Fruit fly (Drosophila melanogaster) whole organism, embryonic: ENCODE measurements around the gene CG5382.

Experiments used
- Adf1 ChIP-seq: fragments of 200-800 bp; sonication (Bioruptor generic); IDR thresholded peaks from 2 replicates; pipeline ENCODE4 v1.3.6; 2022; ENCODE audit warnings: missing biosample characterization, missing genetic modification characterization
- BEAF-32 ChIP-seq: fragments of 200-800 bp; sonication (Bioruptor generic); optimal IDR thresholded peaks from 3 replicates; lab custom pipeline; 2017; ENCODE audit warnings: missing biosample characterization, missing genetic modification characterization, mild to moderate bottlenecking, moderate library complexity, missing genetic modification reagents
- BtbVII ChIP-seq: fragments of 200-800 bp; sonication (Bioruptor generic); optimal IDR thresholded peaks from 3 replicates; lab custom pipeline; 2017; ENCODE audit warnings: missing biosample characterization, mild to moderate bottlenecking, missing genetic modification characterization
- CG11093 ChIP-seq: fragments of 200-800 bp; sonication (Bioruptor generic); IDR thresholded peaks from 3 replicates; pipeline ENCODE4 v1.3.6; 2022; ENCODE audit warnings: missing biosample characterization, missing genetic modification characterization
- CG12391 ChIP-seq: fragments of 200-800 bp; sonication (Bioruptor generic); optimal IDR thresholded peaks from 3 replicates; lab custom pipeline; 2018; ENCODE audit warnings: missing biosample characterization, mild to moderate bottlenecking, missing genetic modification characterization, moderate library complexity
- CG13775 ChIP-seq: fragments of 200-800 bp; sonication (Bioruptor generic); optimal IDR thresholded peaks from 3 replicates; lab custom pipeline; 2017; ENCODE audit warnings: missing biosample characterization, mild to moderate bottlenecking, missing genetic modification characterization
- CG15479 ChIP-seq: fragments of 200-800 bp; sonication (Bioruptor generic); optimal IDR thresholded peaks from 3 replicates; lab custom pipeline; 2019; ENCODE audit warnings: missing biosample characterization, mild to moderate bottlenecking, missing genetic modification characterization, moderate library complexity
- CG15696 ChIP-seq: fragments of 200-800 bp; sonication (Bioruptor generic); optimal IDR thresholded peaks from 2 replicates; lab custom pipeline; 2019; ENCODE audit warnings: missing biosample characterization, mild to moderate bottlenecking, missing genetic modification characterization, moderate library complexity
- CG17328 ChIP-seq: fragments of 200-800 bp; sonication (Bioruptor generic); IDR thresholded peaks from 2 replicates; pipeline ENCODE4 v1.3.6; 2022; ENCODE audit warnings: missing biosample characterization, missing genetic modification characterization
- CG17829 ChIP-seq: fragments of 200-800 bp; optimal IDR thresholded peaks from 2 replicates; lab custom pipeline; 2019; ENCODE audit warnings: missing biosample characterization, mild to moderate bottlenecking, missing genetic modification characterization, moderate library complexity
- CG18011 ChIP-seq: fragments of 200-800 bp; sonication (Bioruptor generic); optimal IDR thresholded peaks from 2 replicates; lab custom pipeline; 2017; ENCODE audit warnings: missing biosample characterization, missing genetic modification characterization, mild to moderate bottlenecking, moderate library complexity, missing genotype
- CG31224 ChIP-seq: fragments of 200-800 bp; sonication (Bioruptor generic); IDR thresholded peaks from 2 replicates; pipeline ENCODE4 v1.3.6; 2022; ENCODE audit warnings: missing biosample characterization, missing genetic modification characterization
- CG33557 ChIP-seq: fragments of 200-800 bp; sonication (Bioruptor generic); optimal IDR thresholded peaks from 2 replicates; lab custom pipeline; 2019; ENCODE audit warnings: missing biosample characterization, mild to moderate bottlenecking, missing genetic modification characterization, moderate library complexity
- CG4730 ChIP-seq: fragments of 200-800 bp; sonication (Bioruptor generic); IDR thresholded peaks from 2 replicates; pipeline ENCODE4 v1.3.6; 2022; ENCODE audit warnings: missing biosample characterization, missing genetic modification characterization
- CG5953 ChIP-seq: fragments of 200-800 bp; sonication (Bioruptor generic); IDR thresholded peaks from 2 replicates; pipeline ENCODE4 v1.3.6; 2022; ENCODE audit warnings: missing biosample characterization, missing genetic modification characterization
- CG6765 ChIP-seq: fragments of 200-800 bp; sonication (Bioruptor generic); optimal IDR thresholded peaks from 3 replicates; lab custom pipeline; 2017; ENCODE audit warnings: missing biosample characterization, mild to moderate bottlenecking, missing genetic modification characterization
- CG6854 ChIP-seq: fragments of 200-800 bp; sonication (Bioruptor generic); optimal IDR thresholded peaks from 3 replicates; lab custom pipeline; 2017; ENCODE audit warnings: missing biosample characterization, mild to moderate bottlenecking, missing genetic modification characterization
- CG8290 ChIP-seq, 3 experiments: fragments of 200-800 bp; sonication (Bioruptor generic); optimal IDR thresholded peaks; 2 replicates each; lab custom pipeline; 2016 to 2019; ENCODE audit warnings: missing biosample characterization in 3 of 3, missing genetic modification characterization in 3 of 3, mild to moderate bottlenecking in 2 of 3, moderate library complexity in 1 of 3
- CG9609 ChIP-seq: fragments of 200-800 bp; sonication (Bioruptor generic); optimal IDR thresholded peaks from 3 replicates; lab custom pipeline; 2016; ENCODE audit warnings: missing biosample characterization, missing genetic modification characterization
- CG9932 ChIP-seq: fragments of 200-800 bp; sonication (Bioruptor generic); IDR thresholded peaks from 2 replicates; pipeline ENCODE4 v1.3.6; 2022; ENCODE audit warnings: missing biosample characterization, missing genetic modification characterization
- Doc3 ChIP-seq: fragments of 200-800 bp; sonication (Bioruptor generic); IDR thresholded peaks from 3 replicates; pipeline ENCODE4 v1.3.6; 2022; ENCODE audit warnings: missing biosample characterization, missing genetic modification characterization; ENCODE audit not compliant: partially characterized antibody
- Dp ChIP-seq: fragments of 200-800 bp; sonication (Bioruptor generic); optimal IDR thresholded peaks from 2 replicates; lab custom pipeline; 2018; ENCODE audit warnings: missing biosample characterization, mild to moderate bottlenecking, missing genetic modification characterization, moderate library complexity
- Dref ChIP-seq: fragments of 200-800 bp; sonication (Bioruptor generic); IDR thresholded peaks from 2 replicates; pipeline ENCODE4 v1.3.6; 2022; ENCODE audit warnings: missing biosample characterization, missing genetic modification characterization
- Drgx ChIP-seq: fragments of 200-800 bp; sonication (Bioruptor generic); IDR thresholded peaks from 2 replicates; pipeline ENCODE4 v1.3.6; 2022; ENCODE audit warnings: missing biosample characterization, missing genetic modification characterization
- Eip74EF ChIP-seq, 2 experiments: fragments of 200-800 bp in 1 of 2; fragments of >200 bp in 1 of 2; sonication (Bioruptor generic) in 1 of 2; optimal IDR thresholded peaks; 2 replicates each; lab custom pipeline; 2017 to 2019; ENCODE audit warnings: missing biosample characterization in 2 of 2, missing genetic modification characterization in 2 of 2, mild to moderate bottlenecking in 1 of 2, moderate library complexity in 1 of 2
- HLH3B ChIP-seq: fragments of 200-800 bp; sonication (Bioruptor generic); IDR thresholded peaks from 2 replicates; pipeline ENCODE4 v1.3.6; 2022; ENCODE audit warnings: missing biosample characterization, missing genetic modification characterization
- HLHmδ ChIP-seq: fragments of 200-800 bp; sonication (Bioruptor generic); optimal IDR thresholded peaks from 2 replicates; lab custom pipeline; 2018; ENCODE audit warnings: missing biosample characterization, mild to moderate bottlenecking, missing genetic modification characterization, moderate library complexity
- Hr78 ChIP-seq, 2 experiments: fragments of 200-800 bp in 1 of 2; fragments of >200 bp in 1 of 2; sonication (Bioruptor generic) in 1 of 2; optimal IDR thresholded peaks; 2 replicates each; lab custom pipeline; 2017 to 2019; ENCODE audit warnings: missing biosample characterization in 2 of 2, missing genetic modification characterization in 2 of 2, mild to moderate bottlenecking in 1 of 2, moderate library complexity in 1 of 2
- Nf-YC ChIP-seq: fragments of 200-800 bp; optimal IDR thresholded peaks from 3 replicates; lab custom pipeline; 2019; ENCODE audit warnings: missing biosample characterization, mild to moderate bottlenecking, missing genetic modification characterization, moderate library complexity
- TFAM ChIP-seq: fragments of 200-800 bp; sonication (Bioruptor generic); optimal IDR thresholded peaks from 2 replicates; lab custom pipeline; 2017; ENCODE audit warnings: missing biosample characterization, missing genetic modification characterization, inconsistent platforms
- abd-A ChIP-seq: fragments of 200-800 bp; sonication (Bioruptor generic); optimal IDR thresholded peaks from 3 replicates; lab custom pipeline; 2019; ENCODE audit warnings: missing biosample characterization, mild to moderate bottlenecking, missing genetic modification characterization, moderate library complexity
- ac ChIP-seq: fragments of 200-800 bp; sonication (Bioruptor generic); optimal IDR thresholded peaks from 3 replicates; lab custom pipeline; 2017; ENCODE audit warnings: missing biosample characterization, mild to moderate bottlenecking, missing genetic modification characterization
- ara ChIP-seq: fragments of 200-800 bp; sonication (Bioruptor generic); IDR thresholded peaks from 2 replicates; pipeline ENCODE4 v1.3.6; 2022; ENCODE audit warnings: missing biosample characterization, missing genetic modification characterization
- br ChIP-seq: fragments of >200 bp; optimal IDR thresholded peaks from 2 replicates; lab custom pipeline; 2017
- danr ChIP-seq: fragments of 200-800 bp; sonication (Bioruptor generic); IDR thresholded peaks from 2 replicates; pipeline ENCODE4 v1.3.6; 2022; ENCODE audit warnings: missing biosample characterization, missing genetic modification characterization
- dati ChIP-seq: fragments of 200-800 bp; sonication (Bioruptor generic); IDR thresholded peaks from 2 replicates; pipeline ENCODE4 v1.3.6; 2022; ENCODE audit warnings: missing biosample characterization, missing genetic modification characterization
- ewg ChIP-seq: fragments of 200-800 bp; sonication (Bioruptor generic); optimal IDR thresholded peaks from 3 replicates; lab custom pipeline; 2017; ENCODE audit warnings: mild to moderate bottlenecking, missing biosample characterization, missing genetic modification reagents, missing genetic modification characterization
- gem ChIP-seq: fragments of 200-800 bp; sonication (Bioruptor generic); optimal IDR thresholded peaks from 2 replicates; lab custom pipeline; 2019; ENCODE audit warnings: missing biosample characterization, mild to moderate bottlenecking, missing genetic modification characterization, moderate library complexity
- gsb ChIP-seq: fragments of 200-800 bp; sonication (Bioruptor generic); IDR thresholded peaks from 2 replicates; pipeline ENCODE4 v1.3.6; 2022; ENCODE audit warnings: missing biosample characterization, missing genetic modification characterization
- klu ChIP-seq: fragments of 200-800 bp; sonication (Bioruptor generic); IDR thresholded peaks from 2 replicates; pipeline ENCODE4 v1.3.6; 2022; ENCODE audit warnings: missing biosample characterization, missing genetic modification characterization
- lmd ChIP-seq: fragments of 200-800 bp; sonication (Bioruptor generic); IDR thresholded peaks from 2 replicates; pipeline ENCODE4 v1.3.6; 2022; ENCODE audit warnings: missing biosample characterization, missing genetic modification characterization
- luna ChIP-seq: fragments of 200-800 bp; sonication (Bioruptor generic); optimal IDR thresholded peaks from 2 replicates; lab custom pipeline; 2016; ENCODE audit warnings: missing biosample characterization, missing genetic modification characterization
- odd ChIP-seq: fragments of 200-800 bp; sonication (Bioruptor generic); optimal IDR thresholded peaks from 2 replicates; lab custom pipeline; 2017; ENCODE audit warnings: missing biosample characterization, mild to moderate bottlenecking, missing genetic modification characterization
- pfk ChIP-seq: fragments of 200-800 bp; sonication (Bioruptor generic); optimal IDR thresholded peaks from 2 replicates; lab custom pipeline; 2018; ENCODE audit warnings: missing biosample characterization, mild to moderate bottlenecking, missing genetic modification characterization, moderate library complexity
- sr ChIP-seq: fragments of 200-800 bp; sonication (Bioruptor generic); IDR thresholded peaks from 3 replicates; pipeline ENCODE4 v1.3.6; 2022; ENCODE audit warnings: missing biosample characterization, missing genetic modification characterization
- stc ChIP-seq: fragments of 200-800 bp; sonication (Bioruptor generic); IDR thresholded peaks from 2 replicates; pipeline ENCODE4 v1.3.6; 2022; ENCODE audit warnings: missing biosample characterization, missing genetic modification characterization
- tgo ChIP-seq: fragments of 200-800 bp; sonication (Bioruptor generic); IDR thresholded peaks from 3 replicates; pipeline ENCODE4 v1.3.6; 2022; ENCODE audit warnings: missing biosample characterization, missing genetic modification characterization
- trh ChIP-seq: fragments of 200-800 bp; sonication (Bioruptor generic); optimal IDR thresholded peaks from 2 replicates; lab custom pipeline; 2016; ENCODE audit warnings: missing biosample characterization, missing genetic modification characterization
- unc-4 ChIP-seq: fragments of 200-800 bp; sonication (Bioruptor generic); IDR thresholded peaks from 2 replicates; pipeline ENCODE4 v1.3.6; 2022; ENCODE audit warnings: missing biosample characterization, missing genetic modification characterization; ENCODE audit not compliant: partially characterized antibody
- unpg ChIP-seq: fragments of 200-800 bp; sonication (Bioruptor generic); optimal IDR thresholded peaks from 3 replicates; lab custom pipeline; 2018; ENCODE audit warnings: missing biosample characterization, mild to moderate bottlenecking, missing genetic modification characterization, moderate library complexity
- zfh2 ChIP-seq: fragments of 200-800 bp; sonication (Bioruptor generic); optimal IDR thresholded peaks from 2 replicates; lab custom pipeline; 2016; ENCODE audit warnings: missing biosample characterization, missing genetic modification characterization

The CG5382 gene

dm6 chr3R:22400246-22400645, 34.5 kb upstream of the CG5382 start (continued):
- TF ChIP-seq CG4730 (no peak), ara (no peak), Drgx (GFP tag; lab: Robert Waterston, UW) (peak; percentile 68), BtbVII (GFP tag; lab: Kevin White, UChicago) (no peak), CG8290 (GFP tag; optimal IDR thresholded peaks at IDR 0.05; lab: Kevin White, UChicago) (no peak), CG8290 (tag; optimal IDR thresholded peaks at IDR 0.05; lab: Kevin White, UChicago) (no peak), luna (GFP tag; lab: Kevin White, UChicago) (no peak), HLHmδ (GFP tag; lab: Kevin White, UChicago) (no peak), zfh2 (no peak), gem (no peak), Eip74EF (GFP tag; optimal IDR thresholded peaks at IDR 0.05; lab: Kevin White, UChicago) (no peak), danr (GFP tag; lab: Robert Waterston, UW) (no peak), CG5953 (no peak), HLH3B (GFP tag; lab: Robert Waterston, UW) (peak; percentile 53; the same call in 1 of the 2 replicates), CG9932 (GFP tag; lab: Robert Waterston, UW) (peak; percentile 68), odd (GFP tag; lab: Kevin White, UChicago) (no peak), Nf-YC (tag; lab: Kevin White, UChicago) (no peak), CG6854 (GFP tag; lab: Kevin White, UChicago) (no peak), CG31224 (GFP tag; lab: Robert Waterston, UW) (peak; percentile 42; the same call in 1 of the 2 replicates), tgo (GFP tag; lab: Robert Waterston, UW) (peak; percentile 21; the same call in 1 of the 3 replicates), klu (GFP tag; lab: Robert Waterston, UW) (no peak), unpg (no peak), sr (no peak), trh (GFP tag; lab: Kevin White, UChicago) (no peak), Dref (GFP tag; lab: Robert Waterston, UW) (no peak), CG18011 (GFP tag; lab: Kevin White, UChicago) (no peak), CG11093 (GFP tag; lab: Robert Waterston, UW) (no peak), Adf1 (GFP tag; lab: Robert Waterston, UW) (no peak), CG15479 (GFP tag; lab: Kevin White, UChicago) (no peak), CG15696 (tag; lab: Kevin White, UChicago) (no peak), CG17328 (GFP tag; lab: Robert Waterston, UW) (peak; percentile 42; the same call in 1 of the 2 replicates), pfk (GFP tag; lab: Kevin White, UChicago) (no peak), CG17829 (tag; lab: Kevin White, UChicago) (peak; percentile 6), unc-4 (GFP tag; lab: Robert Waterston, UW) (no peak), CG9609 (GFP tag; lab: Kevin White, UChicago) (no peak), stc (GFP tag; lab: Robert Waterston, UW) (no peak), CG6765 (no peak), gsb (GFP tag; lab: Robert Waterston, UW) (0 out of 2 replicates have a peak, but pooled peaks have one; percentile 26), Dp (GFP tag; lab: Kevin White, UChicago) (no peak), ac (GFP tag; lab: Kevin White, UChicago) (no peak), Doc3 (GFP tag; lab: Robert Waterston, UW) (no peak), CG33557 (GFP tag; lab: Kevin White, UChicago) (no peak), abd-A (tag; lab: Kevin White, UChicago) (no peak), br (no peak), ewg (GFP tag; lab: Kevin White, UChicago) (no peak), lmd (GFP tag; lab: Robert Waterston, UW) (peak; percentile 71), Hr78 (GFP tag; optimal IDR thresholded peaks at IDR 0.05; lab: Kevin White, UChicago) (no peak), BEAF-32 (GFP tag; lab: Kevin White, UChicago) (no peak), CG12391 (tag; lab: Kevin White, UChicago) (peak; percentile 5), CG13775 (GFP tag; lab: Kevin White, UChicago) (peak; percentile 14), TFAM (no peak), dati (GFP tag; lab: Robert Waterston, UW) (no peak)
